Fruit fly (Drosophila melanogaster) whole organism, embryonic: ENCODE results near the gene CG1324.

Experiments used
- Awh ChIP-seq: fragments of 200-800 bp; sonication (Bioruptor generic); IDR thresholded peaks from 2 replicates; pipeline ENCODE4, ENCODE4 v1.3.6; 2022; ENCODE audit warnings: missing biosample characterization, missing genetic modification characterization
- Bteb2 ChIP-seq: fragments of 200-800 bp; sonication (Bioruptor generic); optimal IDR thresholded peaks from 2 replicates; lab custom pipeline; 2016; ENCODE audit warnings: missing biosample characterization, missing genetic modification characterization
- CG10274 ChIP-seq: fragments of 200-800 bp; sonication (Bioruptor generic); optimal IDR thresholded peaks from 3 replicates; lab custom pipeline; 2017; ENCODE audit warnings: missing biosample characterization, mild to moderate bottlenecking, missing genetic modification characterization
- CG10366 ChIP-seq: fragments of 200-800 bp; sonication (Bioruptor generic); IDR thresholded peaks from 2 replicates; pipeline ENCODE4 v1.3.6; 2022; ENCODE audit warnings: missing biosample characterization, missing genetic modification characterization
- CG10979 ChIP-seq: fragments of 200-800 bp; sonication (Bioruptor generic); optimal IDR thresholded peaks from 2 replicates; lab custom pipeline; 2018; ENCODE audit warnings: missing biosample characterization, mild to moderate bottlenecking, missing genetic modification characterization, moderate library complexity
- CG11093 ChIP-seq: fragments of 200-800 bp; sonication (Bioruptor generic); IDR thresholded peaks from 3 replicates; pipeline ENCODE4 v1.3.6; 2022; ENCODE audit warnings: missing biosample characterization, missing genetic modification characterization
- CG12659 ChIP-seq: fragments of 200-800 bp; sonication (Bioruptor generic); optimal IDR thresholded peaks from 3 replicates; lab custom pipeline; 2017; ENCODE audit warnings: mild to moderate bottlenecking, missing biosample characterization, missing genetic modification reagents, missing genetic modification characterization
- CG15479 ChIP-seq: fragments of 200-800 bp; sonication (Bioruptor generic); optimal IDR thresholded peaks from 3 replicates; lab custom pipeline; 2019; ENCODE audit warnings: missing biosample characterization, mild to moderate bottlenecking, missing genetic modification characterization, moderate library complexity
- CG1832 ChIP-seq: fragments of 200-800 bp; sonication (Bioruptor generic); optimal IDR thresholded peaks from 2 replicates; lab custom pipeline; 2017; ENCODE audit warnings: missing biosample characterization, mild to moderate bottlenecking, missing genetic modification characterization, inconsistent platforms
- CG2116 ChIP-seq: fragments of 200-800 bp; sonication (Bioruptor generic); optimal IDR thresholded peaks from 3 replicates; lab custom pipeline; 2018; ENCODE audit warnings: missing biosample characterization, mild to moderate bottlenecking, missing genetic modification characterization
- CG2202 ChIP-seq: fragments of 200-800 bp; sonication (Bioruptor generic); optimal IDR thresholded peaks from 2 replicates; lab custom pipeline; 2018; ENCODE audit warnings: missing biosample characterization, mild to moderate bottlenecking, missing genetic modification characterization
- CG2875 ChIP-seq: fragments of 200-800 bp; sonication (Bioruptor generic); optimal IDR thresholded peaks from 2 replicates; lab custom pipeline; 2017; ENCODE audit warnings: missing biosample characterization, mild to moderate bottlenecking, missing genetic modification characterization, missing genetic modification reagents
- CG5180 ChIP-seq: fragments of 200-800 bp; sonication (Bioruptor generic); optimal IDR thresholded peaks from 3 replicates; lab custom pipeline; 2017; ENCODE audit warnings: missing biosample characterization, missing genetic modification characterization, mild to moderate bottlenecking, moderate library complexity, missing genetic modification reagents
- CG6689 ChIP-seq: fragments of 200-800 bp; sonication (Bioruptor generic); IDR thresholded peaks from 2 replicates; pipeline ENCODE4 v1.3.6; 2022; ENCODE audit warnings: missing biosample characterization, missing genetic modification characterization
- CG7786 ChIP-seq: fragments of 200-800 bp; sonication (Bioruptor generic); optimal IDR thresholded peaks from 2 replicates; lab custom pipeline; 2016; ENCODE audit warnings: missing biosample characterization, missing genetic modification characterization
- CG9932 ChIP-seq: fragments of 200-800 bp; sonication (Bioruptor generic); IDR thresholded peaks from 2 replicates; pipeline ENCODE4 v1.3.6; 2022; ENCODE audit warnings: missing biosample characterization, missing genetic modification characterization
- D19A ChIP-seq: fragments of 200-800 bp; optimal IDR thresholded peaks from 3 replicates; lab custom pipeline; 2019; ENCODE audit warnings: missing biosample characterization, mild to moderate bottlenecking, missing genetic modification characterization, moderate library complexity
- Deaf1 ChIP-seq: fragments of 200-800 bp; optimal IDR thresholded peaks from 3 replicates; lab custom pipeline; 2019; ENCODE audit warnings: missing biosample characterization, mild to moderate bottlenecking, missing genetic modification characterization, moderate library complexity
- E2f1 ChIP-seq: fragments of 200-800 bp; sonication (Bioruptor generic); IDR thresholded peaks from 2 replicates; pipeline ENCODE4 v1.3.6; 2022; ENCODE audit warnings: missing biosample characterization, missing genetic modification characterization
- GATAe ChIP-seq: fragments of 200-800 bp; sonication (Bioruptor generic); conservative IDR thresholded peaks from 2 replicates; pipeline ENCODE4 v1.3.6; 2022; ENCODE audit warnings: missing biosample characterization, missing genetic modification characterization
- H15 ChIP-seq: fragments of 200-800 bp; sonication (Bioruptor generic); IDR thresholded peaks from 3 replicates; pipeline ENCODE4 v1.3.6; 2022; ENCODE audit warnings: missing biosample characterization, missing genetic modification characterization
- Hand ChIP-seq: fragments of 200-800 bp; sonication (Bioruptor generic); optimal IDR thresholded peaks from 2 replicates; lab custom pipeline; 2017; ENCODE audit warnings: mild to moderate bottlenecking, missing biosample characterization, missing genetic modification reagents, missing genetic modification characterization
- Hmr ChIP-seq: fragments of 200-800 bp; sonication (Bioruptor generic); optimal IDR thresholded peaks from 3 replicates; lab custom pipeline; 2017; ENCODE audit warnings: mild to moderate bottlenecking, missing biosample characterization, missing genetic modification reagents, missing genetic modification characterization
- Nf-YB ChIP-seq: fragments of 200-800 bp; sonication (Bioruptor generic); optimal IDR thresholded peaks from 3 replicates; lab custom pipeline; 2019; ENCODE audit warnings: missing biosample characterization, mild to moderate bottlenecking, missing genetic modification characterization, moderate library complexity
- NfI ChIP-seq: fragments of 200-800 bp; sonication (Bioruptor generic); optimal IDR thresholded peaks from 3 replicates; lab custom pipeline; 2018; ENCODE audit warnings: missing biosample characterization, mild to moderate bottlenecking, missing genetic modification characterization, moderate library complexity
- Ravus ChIP-seq: fragments of 200-800 bp; sonication (Bioruptor generic); IDR thresholded peaks from 2 replicates; pipeline ENCODE4 v1.3.6; 2022; ENCODE audit warnings: missing biosample characterization, missing genetic modification characterization
- Trl ChIP-seq, 3 experiments: fragments of >200 bp in 2 of 3; fragments of 200-800 bp in 1 of 3; sonication (Bioruptor generic) in 1 of 3; optimal IDR thresholded peaks; 2 replicates in 1 of 3; 3 replicates in 2 of 3; lab custom pipeline; 2016 to 2017; ENCODE audit warnings: missing biosample characterization in 1 of 3, missing genetic modification characterization in 1 of 3
- YL-1 ChIP-seq: fragments of 200-800 bp; sonication (Bioruptor generic); optimal IDR thresholded peaks from 3 replicates; lab custom pipeline; 2017; ENCODE audit warnings: missing biosample characterization, mild to moderate bottlenecking, missing genetic modification characterization
- dimm ChIP-seq: fragments of 200-800 bp; sonication (Bioruptor generic); IDR thresholded peaks from 2 replicates; pipeline ENCODE4 v1.3.6; 2022; ENCODE audit warnings: missing biosample characterization, missing genetic modification characterization
- dmrt11E ChIP-seq: fragments of 200-800 bp; sonication (Bioruptor generic); optimal IDR thresholded peaks from 3 replicates; lab custom pipeline; 2018; ENCODE audit warnings: missing biosample characterization, mild to moderate bottlenecking, missing genetic modification characterization, moderate library complexity
- eyg ChIP-seq: fragments of 200-800 bp; sonication (Bioruptor generic); optimal IDR thresholded peaks from 3 replicates; lab custom pipeline; 2016; ENCODE audit warnings: missing biosample characterization, missing genetic modification characterization
- ftz-f1 ChIP-seq: fragments of 200-800 bp; sonication (Bioruptor generic); optimal IDR thresholded peaks from 2 replicates; lab custom pipeline; 2016; ENCODE audit warnings: missing biosample characterization, missing genetic modification characterization
- gcm2 ChIP-seq: fragments of 200-800 bp; sonication (Bioruptor generic); optimal IDR thresholded peaks from 2 replicates; lab custom pipeline; 2016; ENCODE audit warnings: missing biosample characterization, missing genetic modification characterization
- kni ChIP-seq: fragments of 200-800 bp; sonication (Bioruptor generic); optimal IDR thresholded peaks from 3 replicates; lab custom pipeline; 2017; ENCODE audit warnings: mild to moderate bottlenecking, missing biosample characterization, missing genetic modification reagents, missing genetic modification characterization
- luna ChIP-seq: fragments of 200-800 bp; sonication (Bioruptor generic); optimal IDR thresholded peaks from 2 replicates; lab custom pipeline; 2016; ENCODE audit warnings: missing biosample characterization, missing genetic modification characterization
- mirr ChIP-seq: fragments of 200-800 bp; sonication (Bioruptor generic); optimal IDR thresholded peaks from 3 replicates; lab custom pipeline; 2018; ENCODE audit warnings: missing biosample characterization, mild to moderate bottlenecking, missing genetic modification characterization
- odd ChIP-seq: fragments of 200-800 bp; sonication (Bioruptor generic); optimal IDR thresholded peaks from 2 replicates; lab custom pipeline; 2017; ENCODE audit warnings: missing biosample characterization, mild to moderate bottlenecking, missing genetic modification characterization
- org-1 ChIP-seq: fragments of 200-800 bp; sonication (Bioruptor generic); optimal IDR thresholded peaks from 2 replicates; lab custom pipeline; 2017; ENCODE audit warnings: missing biosample characterization, missing genetic modification characterization
- p53 ChIP-seq: fragments of 200-800 bp; sonication (Bioruptor generic); optimal IDR thresholded peaks from 2 replicates; lab custom pipeline; 2016; ENCODE audit warnings: missing biosample characterization, missing genetic modification characterization
- pros ChIP-seq: fragments of 200-800 bp; sonication (Bioruptor generic); optimal IDR thresholded peaks from 3 replicates; lab custom pipeline; 2019; ENCODE audit warnings: missing biosample characterization, mild to moderate bottlenecking, missing genetic modification characterization, moderate library complexity
- ro ChIP-seq: fragments of 200-800 bp; sonication (Bioruptor generic); IDR thresholded peaks from 2 replicates; pipeline ENCODE4 v1.3.6; 2022; ENCODE audit warnings: missing biosample characterization, missing genetic modification characterization
- row ChIP-seq: fragments of 200-800 bp; sonication (Bioruptor generic); IDR thresholded peaks from 3 replicates; pipeline ENCODE4 v1.3.6; 2022; ENCODE audit warnings: missing biosample characterization, missing genetic modification characterization
- shn ChIP-seq: fragments of 200-800 bp; sonication (Bioruptor generic); optimal IDR thresholded peaks from 3 replicates; lab custom pipeline; 2016; ENCODE audit warnings: missing biosample characterization, missing genetic modification characterization
- sim ChIP-seq: fragments of 200-800 bp; sonication (Bioruptor generic); IDR thresholded peaks from 2 replicates; pipeline ENCODE4 v1.3.6; 2022; ENCODE audit warnings: missing biosample characterization, missing genetic modification characterization
- so ChIP-seq: fragments of 200-800 bp; sonication (Bioruptor generic); IDR thresholded peaks from 3 replicates; pipeline ENCODE4 v1.3.6; 2022; ENCODE audit warnings: missing biosample characterization, missing genetic modification characterization
- sqz ChIP-seq: fragments of 200-800 bp; sonication (Bioruptor generic); optimal IDR thresholded peaks from 3 replicates; lab custom pipeline; 2018; ENCODE audit warnings: missing biosample characterization, mild to moderate bottlenecking, missing genetic modification characterization
- tap ChIP-seq: fragments of 200-800 bp; optimal IDR thresholded peaks from 3 replicates; lab custom pipeline; 2019; ENCODE audit warnings: missing biosample characterization, mild to moderate bottlenecking, missing genetic modification characterization, moderate library complexity
- unc-4 ChIP-seq: fragments of 200-800 bp; sonication (Bioruptor generic); IDR thresholded peaks from 2 replicates; pipeline ENCODE4 v1.3.6; 2022; ENCODE audit warnings: missing biosample characterization, missing genetic modification characterization; ENCODE audit not compliant: partially characterized antibody
- vfl ChIP-seq: fragments of 200-800 bp; sonication (Bioruptor generic); optimal IDR thresholded peaks from 2 replicates; lab custom pipeline; 2016; ENCODE audit warnings: missing biosample characterization, missing genetic modification characterization
- wor ChIP-seq: fragments of 200-800 bp; sonication (Bioruptor generic); IDR thresholded peaks from 2 replicates; pipeline ENCODE4 v1.3.6; 2022; ENCODE audit warnings: missing biosample characterization, missing genetic modification characterization
- z ChIP-seq: fragments of 200-800 bp; sonication (Bioruptor generic); IDR thresholded peaks from 3 replicates; pipeline ENCODE4 v1.3.6; 2022; ENCODE audit warnings: missing biosample characterization, missing genetic modification characterization

Gene CG1324

DNA sequence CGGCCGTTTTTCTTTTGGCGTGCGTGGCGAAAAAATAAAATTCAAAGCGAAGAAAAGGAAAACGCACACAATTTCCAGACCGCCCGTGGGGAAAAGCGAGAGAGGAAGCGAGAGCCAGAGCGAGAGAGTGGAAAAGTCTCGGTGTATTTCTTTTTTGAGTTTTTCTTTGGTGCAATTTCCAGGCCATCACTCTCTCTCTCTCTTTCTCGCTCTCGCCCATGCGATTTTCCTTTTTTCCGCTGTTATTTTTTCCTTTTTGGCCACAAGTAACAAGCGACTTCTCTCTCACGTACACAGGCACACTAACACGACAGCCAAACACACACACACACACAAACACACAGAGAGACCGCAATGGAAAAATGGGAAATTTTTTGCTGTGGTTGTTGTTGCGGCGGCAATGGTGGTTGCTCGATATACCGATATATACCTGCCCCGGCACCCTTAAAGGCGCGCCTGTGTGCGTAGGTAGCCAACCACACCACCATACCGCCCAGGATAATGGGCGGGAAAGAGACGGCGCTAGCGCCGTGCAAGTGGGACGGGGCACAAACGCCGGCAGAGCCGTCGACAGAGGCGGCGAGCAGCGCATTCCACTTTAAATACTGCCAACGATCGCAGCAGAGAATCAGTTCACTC is 41.8 kb downstream of the CG1324 start (continued):
- TF ChIP-seq org-1 (GFP tag; lab: Kevin White, UChicago) (no peak), CG10979 (tag; lab: Kevin White, UChicago) (no peak), kni (GFP tag; lab: Kevin White, UChicago) (peak; percentile 69), CG2875 (GFP tag; lab: Kevin White, UChicago) (no peak), tap (no peak), sqz (peak; percentile 80), YL-1 (GFP tag; lab: Kevin White, UChicago) (no peak), E2f1 (GFP tag; lab: Robert Waterston, UW) (no peak), Nf-YB (peak; percentile 96), CG1832 (GFP tag; lab: Kevin White, UChicago) (peak; percentile 89), z (GFP tag; lab: Robert Waterston, UW) (peak; percentile 85), CG10366 (GFP tag; lab: Robert Waterston, UW) (no peak), ro (no peak), unc-4 (no peak), CG10274 (GFP tag; lab: Kevin White, UChicago) (no peak), Hmr (GFP tag; lab: Kevin White, UChicago) (no peak), luna (GFP tag; lab: Kevin White, UChicago) (no peak), wor (no peak), Ravus (GFP tag; lab: Robert Waterston, UW) (no peak), Awh (GFP tag; lab: Robert Waterston, UW) (no peak), Bteb2 (GFP tag; lab: Kevin White, UChicago) (no peak), so (GFP tag; lab: Robert Waterston, UW) (no peak), CG15479 (GFP tag; lab: Kevin White, UChicago) (peak; percentile 95), CG11093 (GFP tag; lab: Robert Waterston, UW) (no peak), CG12659 (no peak), CG2116 (no peak), Deaf1 (tag; lab: Kevin White, UChicago) (peak; percentile 20), odd (GFP tag; lab: Kevin White, UChicago) (no peak), CG7786 (GFP tag; lab: Kevin White, UChicago) (no peak), vfl (GFP tag; lab: Kevin White, UChicago) (no peak), gcm2 (GFP tag; lab: Kevin White, UChicago) (no peak), Hand (GFP tag; lab: Kevin White, UChicago) (no peak), D19A (peak; percentile 0), Trl (optimal IDR thresholded peaks at IDR 0.05; lab: Kevin White, UChicago) (peak; percentile 51 to 66), Trl (GFP tag; optimal IDR thresholded peaks at IDR 0.05; lab: Kevin White, UChicago) (no peak), dimm (GFP tag; lab: Robert Waterston, UW) (no peak), CG6689 (no peak), ftz-f1 (GFP tag; lab: Kevin White, UChicago) (no peak), shn (GFP tag; lab: Kevin White, UChicago) (no peak), sim (no peak), CG9932 (GFP tag; lab: Robert Waterston, UW) (no peak), eyg (GFP tag; lab: Kevin White, UChicago) (no peak), dmrt11E (no peak), CG5180 (GFP tag; lab: Kevin White, UChicago) (no peak), NfI (GFP tag; lab: Kevin White, UChicago) (no peak), CG2202 (tag; lab: Kevin White, UChicago) (no peak), p53 (GFP tag; lab: Kevin White, UChicago) (no peak), pros (peak; percentile 69), mirr (GFP tag; lab: Kevin White, UChicago) (no peak), GATAe (GFP tag; lab: Robert Waterston, UW) (no peak), H15 (GFP tag; lab: Robert Waterston, UW) (no peak), row (no peak)
